Fruit fly (Drosophila melanogaster) whole organism, pupa: ENCODE results near the gene Hmgcr.

Experiments used
- CG34367 ChIP-seq: fragments of 200-800 bp; sonication (Bioruptor generic); optimal IDR thresholded peaks from 2 replicates; lab custom pipeline; 2018; ENCODE audit warnings: missing biosample characterization, mild to moderate bottlenecking, missing genetic modification characterization
- CG8301 ChIP-seq: fragments of 200-800 bp; sonication (Bioruptor generic); optimal IDR thresholded peaks from 2 replicates; lab custom pipeline; 2018; ENCODE audit warnings: missing biosample characterization, mild to moderate bottlenecking, missing genetic modification characterization
- EcR ChIP-seq: fragments of 200-800 bp; sonication (Bioruptor generic); optimal IDR thresholded peaks from 3 replicates; lab custom pipeline; 2019; ENCODE audit warnings: missing biosample characterization, missing genetic modification characterization, mild to moderate bottlenecking, moderate library complexity, missing genetic modification reagents
- Pif1A ChIP-seq: fragments of 200-800 bp; sonication (Bioruptor generic); optimal IDR thresholded peaks from 3 replicates; lab custom pipeline; 2016; ENCODE audit warnings: missing biosample characterization, missing genetic modification characterization
- Pif1B ChIP-seq: fragments of 200-800 bp; sonication (Bioruptor generic); optimal IDR thresholded peaks from 3 replicates; lab custom pipeline; 2016; ENCODE audit warnings: missing biosample characterization, missing genetic modification characterization
- Snoo ChIP-seq: fragments of 200-800 bp; sonication (Bioruptor generic); optimal IDR thresholded peaks from 3 replicates; lab custom pipeline; 2017; ENCODE audit warnings: missing biosample characterization, mild to moderate bottlenecking, missing genetic modification characterization, inconsistent platforms
- gl ChIP-seq: fragments of 200-800 bp; sonication (Bioruptor generic); optimal IDR thresholded peaks from 2 replicates; lab custom pipeline; 2018; ENCODE audit warnings: missing biosample characterization, mild to moderate bottlenecking, missing genetic modification characterization
- rn ChIP-seq: fragments of 200-800 bp; sonication (Bioruptor generic); IDR thresholded peaks from 2 replicates; pipeline ENCODE4 v1.3.6; 2022; ENCODE audit warnings: missing biosample characterization, missing genetic modification characterization

DNA sequence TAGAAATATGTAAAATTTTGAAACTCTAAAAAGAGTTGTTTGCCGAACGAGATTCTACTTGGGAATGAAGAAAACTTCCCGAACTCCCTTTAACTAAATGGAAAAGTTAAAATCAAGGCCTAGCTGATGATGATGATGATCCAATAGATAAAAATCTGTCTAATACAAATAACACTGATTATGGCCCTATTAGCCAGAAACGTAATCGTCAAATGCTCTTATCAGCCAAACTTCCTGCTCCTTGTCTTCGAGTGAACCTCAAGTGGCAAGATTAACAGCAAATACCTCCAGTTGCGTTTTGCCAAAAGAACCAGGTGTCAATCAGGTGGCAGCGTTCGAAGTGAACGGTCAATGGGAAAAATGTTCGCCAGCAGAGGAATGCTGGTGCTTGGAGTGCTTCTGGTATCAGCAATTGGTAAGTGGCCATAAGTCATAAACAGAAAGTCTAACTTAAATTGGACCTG lies 32.8 kb upstream of the Hmgcr start, which contains the start of the genes CG31468 and Gba1a:
- TF ChIP-seq EcR (GFP tag; lab: Kevin White, UChicago), result no peak
- no peak for TF ChIP-seq rn (GFP tag; lab: Robert Waterston, UW)
- no peak for TF ChIP-seq gl
- TF ChIP-seq CG34367 (tag; lab: Kevin White, UChicago), result no peak
- no peak for TF ChIP-seq Pif1A (GFP tag; lab: Kevin White, UChicago)
- TF ChIP-seq CG8301 (tag; lab: Kevin White, UChicago), result no peak
- TF ChIP-seq Pif1B (GFP tag; lab: Kevin White, UChicago), result no peak
- no peak for TF ChIP-seq Snoo (tag; lab: Kevin White, UChicago)
